Fruit fly (Drosophila melanogaster) whole organism, embryonic: Measurements from ENCODE around the gene CG2059.

ENCODE experiments used
- ATbp ChIP-seq: fragments of 200-800 bp; sonication (Bioruptor generic); optimal IDR thresholded peaks from 2 replicates; lab custom pipeline; 2017; ENCODE audit warnings: missing biosample characterization, mild to moderate bottlenecking, missing genetic modification characterization, missing genetic modification reagents
- Ada2b ChIP-seq: fragments of 200-800 bp; sonication (Bioruptor generic); IDR thresholded peaks from 2 replicates; pipeline ENCODE4 v1.3.6; 2022; ENCODE audit warnings: missing biosample characterization, missing genetic modification characterization
- Aef1 ChIP-seq: fragments of 200-800 bp; sonication (Bioruptor generic); IDR thresholded peaks from 3 replicates; pipeline ENCODE4 v1.3.6; 2022; ENCODE audit warnings: missing biosample characterization, missing genetic modification characterization
- CG10565 ChIP-seq: fragments of 200-800 bp; sonication (Bioruptor generic); optimal IDR thresholded peaks from 3 replicates; lab custom pipeline; 2016; ENCODE audit warnings: missing biosample characterization, mild to moderate bottlenecking, missing genetic modification characterization
- CG10654 ChIP-seq: fragments of 200-800 bp; sonication (Bioruptor generic); optimal IDR thresholded peaks from 2 replicates; lab custom pipeline; 2016; ENCODE audit warnings: missing biosample characterization, missing genetic modification characterization
- CG11093 ChIP-seq: fragments of 200-800 bp; sonication (Bioruptor generic); IDR thresholded peaks from 3 replicates; pipeline ENCODE4 v1.3.6; 2022; ENCODE audit warnings: missing biosample characterization, missing genetic modification characterization
- CG12104 ChIP-seq: fragments of 200-800 bp; sonication (Bioruptor generic); optimal IDR thresholded peaks from 3 replicates; lab custom pipeline; 2016; ENCODE audit warnings: missing biosample characterization, missing genetic modification characterization
- CG12219 ChIP-seq: fragments of 200-800 bp; sonication (Bioruptor generic); optimal IDR thresholded peaks from 3 replicates; lab custom pipeline; 2018; ENCODE audit warnings: missing biosample characterization, mild to moderate bottlenecking, missing genetic modification characterization
- CG12299 ChIP-seq: fragments of 200-800 bp; sonication (Bioruptor generic); optimal IDR thresholded peaks from 2 replicates; lab custom pipeline; 2018; ENCODE audit warnings: missing biosample characterization, mild to moderate bottlenecking, missing genetic modification characterization
- CG1233 ChIP-seq: fragments of 200-800 bp; sonication (Bioruptor generic); optimal IDR thresholded peaks from 4 replicates; lab custom pipeline; 2018; ENCODE audit warnings: missing biosample characterization, mild to moderate bottlenecking, missing genetic modification characterization
- CG13624 ChIP-seq: fragments of 200-800 bp; sonication (Bioruptor generic); optimal IDR thresholded peaks from 2 replicates; lab custom pipeline; 2016; ENCODE audit warnings: missing biosample characterization, missing genetic modification characterization
- CG13894 ChIP-seq: fragments of 200-800 bp; sonication (Bioruptor generic); optimal IDR thresholded peaks from 3 replicates; lab custom pipeline; 2018; ENCODE audit warnings: missing biosample characterization, mild to moderate bottlenecking, missing genetic modification characterization, moderate library complexity
- CG15073 ChIP-seq: fragments of 200-800 bp; sonication (Bioruptor generic); optimal IDR thresholded peaks from 2 replicates; lab custom pipeline; 2016; ENCODE audit warnings: missing biosample characterization, missing genetic modification characterization
- CG15269 ChIP-seq: fragments of 200-800 bp; sonication (Bioruptor generic); optimal IDR thresholded peaks from 2 replicates; lab custom pipeline; 2018; ENCODE audit warnings: missing biosample characterization, mild to moderate bottlenecking, missing genetic modification characterization, moderate library complexity
- CG15601 ChIP-seq: fragments of 200-800 bp; sonication (Bioruptor generic); optimal IDR thresholded peaks from 3 replicates; lab custom pipeline; 2019; ENCODE audit warnings: missing biosample characterization, mild to moderate bottlenecking, missing genetic modification characterization, moderate library complexity
- CG16779 ChIP-seq: fragments of 200-800 bp; sonication (Bioruptor generic); IDR thresholded peaks from 2 replicates; pipeline ENCODE4 v1.3.6; 2022; ENCODE audit warnings: missing biosample characterization, missing genetic modification characterization
- CG17912 ChIP-seq: fragments of 200-800 bp; sonication (Bioruptor generic); optimal IDR thresholded peaks from 2 replicates; lab custom pipeline; 2018; ENCODE audit warnings: missing biosample characterization, mild to moderate bottlenecking, missing genetic modification characterization
- CG30403 ChIP-seq: fragments of 200-800 bp; sonication (Bioruptor generic); optimal IDR thresholded peaks from 3 replicates; lab custom pipeline; 2016; ENCODE audit warnings: missing biosample characterization, missing genetic modification characterization
- CG34224 ChIP-seq: fragments of 200-800 bp; sonication (Bioruptor generic); IDR thresholded peaks from 3 replicates; pipeline ENCODE4 v1.3.6; 2022; ENCODE audit warnings: missing biosample characterization, missing genetic modification characterization; ENCODE audit not compliant: partially characterized antibody
- CG43689 ChIP-seq: fragments of 200-800 bp; sonication (Bioruptor generic); IDR thresholded peaks from 2 replicates; pipeline ENCODE4 v1.3.6; 2022; ENCODE audit warnings: missing biosample characterization, missing genetic modification characterization
- CG6272 ChIP-seq: fragments of 200-800 bp; sonication (Bioruptor generic); IDR thresholded peaks from 2 replicates; pipeline ENCODE4 v1.3.6; 2022; ENCODE audit warnings: missing biosample characterization, missing genetic modification characterization
- Chrac-16 ChIP-seq: fragments of 200-800 bp; sonication (Bioruptor generic); optimal IDR thresholded peaks from 3 replicates; lab custom pipeline; 2016; ENCODE audit warnings: missing biosample characterization, missing genetic modification characterization
- CkIIα-i1 ChIP-seq: fragments of 200-800 bp; sonication (Bioruptor generic); IDR thresholded peaks from 2 replicates; pipeline ENCODE4 v1.3.6; 2022; ENCODE audit warnings: missing biosample characterization, missing genetic modification characterization
- D ChIP-seq, 2 experiments: fragments of 200-800 bp in 1 of 2; fragments of >200 bp in 1 of 2; sonication (Bioruptor generic) in 1 of 2; optimal IDR thresholded peaks; 2 replicates in 1 of 2; 3 replicates in 1 of 2; lab custom pipeline; 2017; ENCODE audit warnings: mild to moderate bottlenecking in 1 of 2, missing biosample characterization in 1 of 2, missing genetic modification characterization in 1 of 2, missing genetic modification reagents in 1 of 2
- D19A ChIP-seq: fragments of 200-800 bp; optimal IDR thresholded peaks from 3 replicates; lab custom pipeline; 2019; ENCODE audit warnings: missing biosample characterization, mild to moderate bottlenecking, missing genetic modification characterization, moderate library complexity
- D19B ChIP-seq: fragments of 200-800 bp; sonication (Bioruptor generic); optimal IDR thresholded peaks from 2 replicates; lab custom pipeline; 2017; ENCODE audit warnings: missing biosample characterization, mild to moderate bottlenecking, missing genetic modification characterization
- Doc3 ChIP-seq: fragments of 200-800 bp; sonication (Bioruptor generic); IDR thresholded peaks from 3 replicates; pipeline ENCODE4 v1.3.6; 2022; ENCODE audit warnings: missing biosample characterization, missing genetic modification characterization; ENCODE audit not compliant: partially characterized antibody
- GATAe ChIP-seq: fragments of 200-800 bp; sonication (Bioruptor generic); conservative IDR thresholded peaks from 2 replicates; pipeline ENCODE4 v1.3.6; 2022; ENCODE audit warnings: missing biosample characterization, missing genetic modification characterization
- Lpt ChIP-seq: fragments of >200 bp; optimal IDR thresholded peaks from 2 replicates; lab custom pipeline; 2018; ENCODE audit warnings: missing biosample characterization, missing genetic modification characterization
- Mes4 ChIP-seq: fragments of 200-800 bp; sonication (Bioruptor generic); optimal IDR thresholded peaks from 2 replicates; lab custom pipeline; 2016; ENCODE audit warnings: missing biosample characterization, missing genetic modification characterization
- Pdp1 ChIP-seq, 2 experiments: fragments of 200-800 bp; sonication (Bioruptor generic); optimal IDR thresholded peaks; 3 replicates each; lab custom pipeline; 2016; ENCODE audit warnings: missing biosample characterization in 2 of 2, missing genetic modification characterization in 2 of 2, mild to moderate bottlenecking in 1 of 2, moderate library complexity in 1 of 2
- Ptx1 ChIP-seq: fragments of 200-800 bp; sonication (Bioruptor generic); IDR thresholded peaks from 2 replicates; pipeline ENCODE4 v1.3.6; 2022; ENCODE audit warnings: missing biosample characterization, missing genetic modification characterization
- Sox102F ChIP-seq: fragments of 200-800 bp; sonication (Bioruptor generic); optimal IDR thresholded peaks from 2 replicates; lab custom pipeline; 2018; ENCODE audit warnings: missing biosample characterization, mild to moderate bottlenecking, missing genetic modification characterization, moderate library complexity
- TFAM ChIP-seq: fragments of 200-800 bp; sonication (Bioruptor generic); optimal IDR thresholded peaks from 2 replicates; lab custom pipeline; 2017; ENCODE audit warnings: missing biosample characterization, missing genetic modification characterization, inconsistent platforms
- al ChIP-seq: fragments of 200-800 bp; sonication (Bioruptor generic); IDR thresholded peaks from 2 replicates; pipeline ENCODE4 v1.3.6; 2022; ENCODE audit warnings: missing biosample characterization, missing genetic modification characterization
- bab2 ChIP-seq: fragments of 200-800 bp; sonication (Bioruptor generic); optimal IDR thresholded peaks from 2 replicates; lab custom pipeline; 2016; ENCODE audit warnings: missing biosample characterization, missing genetic modification characterization
- cad ChIP-seq: fragments of >200 bp; optimal IDR thresholded peaks from 2 replicates; lab custom pipeline; 2017; ENCODE audit warnings: missing biosample characterization, missing genetic modification characterization
- crol ChIP-seq: fragments of 200-800 bp; sonication (Bioruptor generic); IDR thresholded peaks from 2 replicates; pipeline ENCODE4 v1.3.6; 2022; ENCODE audit warnings: missing biosample characterization, missing genetic modification characterization
- emc ChIP-seq: fragments of 200-800 bp; sonication (Bioruptor generic); optimal IDR thresholded peaks from 2 replicates; lab custom pipeline; 2016; ENCODE audit warnings: missing biosample characterization, missing genetic modification characterization
- fd96Cb ChIP-seq: fragments of 200-800 bp; sonication (Bioruptor generic); optimal IDR thresholded peaks from 2 replicates; lab custom pipeline; 2018; ENCODE audit warnings: missing biosample characterization, mild to moderate bottlenecking, missing genetic modification characterization, moderate library complexity
- grn ChIP-seq: fragments of 200-800 bp; sonication (Bioruptor generic); optimal IDR thresholded peaks from 3 replicates; lab custom pipeline; 2017; ENCODE audit warnings: missing biosample characterization, missing genetic modification characterization
- lilli ChIP-seq: fragments of 200-800 bp; sonication (Bioruptor generic); optimal IDR thresholded peaks from 3 replicates; lab custom pipeline; 2016; ENCODE audit warnings: missing biosample characterization, missing genetic modification characterization
- lola ChIP-seq, 3 experiments: fragments of >200 bp in 2 of 3; fragments of 200-800 bp in 1 of 3; sonication (Bioruptor generic) in 1 of 3; optimal IDR thresholded peaks; 2 replicates each; lab custom pipeline; 2017 to 2019; ENCODE audit warnings: missing biosample characterization in 3 of 3, missing genetic modification characterization in 3 of 3, mild to moderate bottlenecking in 1 of 3, moderate library complexity in 1 of 3
- sqz ChIP-seq: fragments of 200-800 bp; sonication (Bioruptor generic); optimal IDR thresholded peaks from 3 replicates; lab custom pipeline; 2018; ENCODE audit warnings: missing biosample characterization, mild to moderate bottlenecking, missing genetic modification characterization
- tap ChIP-seq: fragments of 200-800 bp; optimal IDR thresholded peaks from 3 replicates; lab custom pipeline; 2019; ENCODE audit warnings: missing biosample characterization, mild to moderate bottlenecking, missing genetic modification characterization, moderate library complexity
- wek ChIP-seq: fragments of 200-800 bp; sonication (Bioruptor generic); optimal IDR thresholded peaks from 3 replicates; lab custom pipeline; 2018; ENCODE audit warnings: missing biosample characterization, mild to moderate bottlenecking, missing genetic modification characterization, moderate library complexity
- wor ChIP-seq: fragments of 200-800 bp; sonication (Bioruptor generic); IDR thresholded peaks from 2 replicates; pipeline ENCODE4 v1.3.6; 2022; ENCODE audit warnings: missing biosample characterization, missing genetic modification characterization
- z ChIP-seq: fragments of 200-800 bp; sonication (Bioruptor generic); IDR thresholded peaks from 3 replicates; pipeline ENCODE4 v1.3.6; 2022; ENCODE audit warnings: missing biosample characterization, missing genetic modification characterization
- zf30C ChIP-seq: fragments of 200-800 bp; sonication (Bioruptor generic); optimal IDR thresholded peaks from 3 replicates; lab custom pipeline; 2018; ENCODE audit warnings: missing biosample characterization, mild to moderate bottlenecking, missing genetic modification characterization

Gene CG2059

dm6 chrX:7323649-7324511 is 37.7 kb downstream of the CG2059 start, which contains the start of the genes Atg5 and Dok (continued):
- peak in 1 of 3 experiments; percentile 9 for TF ChIP-seq lola (GFP tag; optimal IDR thresholded peaks at IDR 0.05; lab: Kevin White, UChicago)
- no peak for TF ChIP-seq CG12299 (tag; lab: Kevin White, UChicago)
- no peak for TF ChIP-seq CG13624 (GFP tag; lab: Kevin White, UChicago)
- TF ChIP-seq CG30403 (GFP tag; lab: Kevin White, UChicago) = peak; percentile 52
- TF ChIP-seq Mes4 (GFP tag; lab: Kevin White, UChicago) = no peak
- no peak for TF ChIP-seq CG15073
- no peak for TF ChIP-seq Lpt (GFP tag; lab: Kevin White, UChicago)
- no peak for TF ChIP-seq D19B (GFP tag; lab: Kevin White, UChicago)
- TF ChIP-seq cad (GFP tag; lab: Kevin White, UChicago) = no peak
- no peak for TF ChIP-seq tap
- no peak for TF ChIP-seq ATbp
- no peak for TF ChIP-seq lilli (GFP tag; lab: Kevin White, UChicago)
- TF ChIP-seq CG12104 = no peak
- TF ChIP-seq D19A (tag; lab: Kevin White, UChicago) = no peak
- TF ChIP-seq Doc3 (GFP tag; lab: Robert Waterston, UW) = peak; percentile 58; the same call in 1 of the 3 replicates
- TF ChIP-seq z = no peak
- TF ChIP-seq Sox102F = peak; percentile 36
- TF ChIP-seq Ada2b (GFP tag; lab: Robert Waterston, UW) = no peak
- TF ChIP-seq emc (GFP tag; lab: Kevin White, UChicago) = no peak
- TF ChIP-seq fd96Cb (tag; lab: Kevin White, UChicago) = no peak
- no peak for TF ChIP-seq CG43689
- no peak for TF ChIP-seq CG10565 (GFP tag; lab: Kevin White, UChicago)
- no peak for TF ChIP-seq CG11093 (GFP tag; lab: Robert Waterston, UW)

- TF ChIP-seq grn (peak; percentile 76), GATAe (GFP tag; lab: Robert Waterston, UW) (peak; percentile 79), CG12219 (GFP tag; lab: Kevin White, UChicago) (peak; percentile 97), zf30C (GFP tag; lab: Kevin White, UChicago) (peak; percentile 15), CG11093 (GFP tag; lab: Robert Waterston, UW) (peak; percentile 89), Pdp1 (GFP tag; optimal IDR thresholded peaks at IDR 0.05; lab: Kevin White, UChicago) (peak; percentile 85 to 88), Aef1 (GFP tag; lab: Robert Waterston, UW) (peak; percentile 91), sqz (peak; percentile 96), CkIIα-i1 (peak; percentile 82), crol (GFP tag; lab: Robert Waterston, UW) (peak; percentile 63; the same call in 1 of the 2 replicates), bab2 (GFP tag; lab: Kevin White, UChicago) (peak; percentile 82), CG17912 (GFP tag; lab: Kevin White, UChicago) (peak; percentile 65), wek (GFP tag; lab: Kevin White, UChicago) (peak; percentile 83), CG34224 (GFP tag; lab: Robert Waterston, UW) (no peak), CG10654 (peak; percentile 93), CG6272 (GFP tag; lab: Robert Waterston, UW) (peak; percentile 89), Ptx1 (GFP tag; lab: Robert Waterston, UW) (peak; percentile 96), TFAM (peak; percentile 90), Chrac-16 (GFP tag; lab: Kevin White, UChicago) (peak; percentile 96), D (optimal IDR thresholded peaks at IDR 0.05; lab: Kevin White, UChicago) (no peak), D (GFP tag; optimal IDR thresholded peaks at IDR 0.05; lab: Kevin White, UChicago) (peak; percentile 97), wor (GFP tag; lab: Robert Waterston, UW) (peak; percentile 93), CG15601 (tag; lab: Kevin White, UChicago) (peak; percentile 97), CG1233 (GFP tag; lab: Kevin White, UChicago) (peak; percentile 96), CG13894 (tag; lab: Kevin White, UChicago) (peak; percentile 86), al (GFP tag; lab: Robert Waterston, UW) (peak; percentile 78), CG15269 (tag; lab: Kevin White, UChicago) (peak; percentile 98), CG16779 (peak; percentile 65)
These were observed 38.7 kb downstream of the CG2059 start for dm6 chrX:7324816-7325246.
